Worm (Caenorhabditis elegans) whole organism, midembryonic: ENCODE data around the gene lipl-6.

Source experiments
- T22C8.4 ChIP-seq: fragments of 200-800 bp; sonication (Bioruptor generic); IDR thresholded peaks from 2 replicates; pipeline ENCODE4 v1.3.6; 2022; ENCODE audit warnings: missing genetic modification characterization, missing compliant biosample characterization
- cog-1 ChIP-seq: sonication (generic microtip); optimal IDR thresholded peaks from 2 replicates; lab custom pipeline; 2016; ENCODE audit warnings: missing genetic modification characterization, missing compliant biosample characterization
- flt-1 ChIP-seq: fragments of 200-800 bp; sonication (Bioruptor generic); IDR thresholded peaks from 2 replicates; pipeline ENCODE4 v1.3.6; 2022; ENCODE audit warnings: missing genetic modification characterization, missing compliant biosample characterization
- klf-2 ChIP-seq: fragments of 200-800 bp; sonication (Bioruptor generic); conservative IDR thresholded peaks from 2 replicates; pipeline ENCODE4 v1.3.6; 2022; ENCODE audit warnings: missing genetic modification reagents, missing genetic modification characterization, missing compliant biosample characterization
- med-1 ChIP-seq: sonication (generic microtip); optimal IDR thresholded peaks from 2 replicates; lab custom pipeline; 2017; ENCODE audit warnings: missing genetic modification characterization, mild to moderate bottlenecking, missing compliant biosample characterization, antibody characterized with exemption, missing genetic modification reagents; ENCODE audit not compliant: insufficient read depth
- ztf-23 ChIP-seq: fragments of 200-800 bp; sonication (Bioruptor generic); IDR thresholded peaks from 2 replicates; pipeline ENCODE4 v1.3.6; 2022; ENCODE audit warnings: missing genetic modification reagents, missing genetic modification characterization, missing compliant biosample characterization

ce11 chrV:6928938-6929337, 5.2 kb downstream of the lipl-6 start, which contains the start of gene unc-68:
- TF ChIP-seq T22C8.4 (no peak), klf-2 (no peak), ztf-23 (GFP tag; lab: Robert Waterston, UW) (no peak), flt-1 (no peak), cog-1 (tag; lab: Kevin White, UChicago) (no peak), med-1 (no peak)
